Worm (Caenorhabditis elegans): Measurements from ENCODE around the gene txt-4.

txt-4 gene

DNA sequence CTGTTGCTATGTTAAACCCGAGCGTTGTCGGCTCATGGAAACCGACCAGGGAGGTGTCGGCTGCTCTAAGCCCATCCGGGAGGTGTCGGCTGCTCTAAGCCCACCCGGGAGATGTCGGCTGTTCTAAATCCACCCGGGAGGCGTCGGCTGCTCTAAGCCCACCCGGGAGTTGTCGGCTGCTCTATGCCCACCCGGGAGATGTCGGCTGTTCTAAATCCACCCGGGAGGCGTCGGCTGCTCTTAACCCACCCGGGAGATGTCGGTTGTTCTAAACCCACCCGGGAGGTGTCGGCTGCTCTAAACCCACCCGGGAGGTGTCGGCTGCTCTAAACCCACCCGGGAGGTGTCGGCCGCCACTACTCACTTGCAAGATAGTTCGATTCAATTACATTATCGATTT, 5.5 kb downstream of the txt-4 start:
- TF ChIP-seq him-1 (tag; optimal IDR thresholded peaks at IDR 0.05) (no peak), W03F9.2 (tag; optimal IDR thresholded peaks at IDR 0.05) (no peak), dao-5 (tag; optimal IDR thresholded peaks at IDR 0.05) (no peak)

DNA sequence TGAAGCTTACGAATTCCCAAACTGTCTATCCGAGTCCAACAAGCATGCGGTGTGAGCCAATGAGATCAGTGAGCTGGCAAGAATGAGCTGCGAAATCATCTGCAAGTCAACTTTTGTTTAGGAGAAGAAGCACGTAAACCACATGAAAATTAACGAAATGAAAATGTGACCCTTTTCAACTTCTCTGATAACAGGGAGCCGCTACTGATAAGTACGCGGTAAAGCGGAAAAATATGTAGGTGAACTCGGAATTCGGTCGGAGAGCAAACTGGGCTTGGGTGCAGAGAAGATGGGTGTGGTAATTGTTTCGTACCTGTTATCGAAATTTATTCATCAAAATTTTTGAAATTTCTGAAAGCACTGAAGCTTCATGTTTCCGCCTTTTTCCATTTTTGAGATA, 6.2 kb downstream of the txt-4 start, which contains the start of gene clec-172:
Gene clec-172 (minus strand): TSS at position 101 of the 400 bp plus-strand sequence.
- TF ChIP-seq dao-5 (tag; optimal IDR thresholded peaks at IDR 0.05) = no peak
- no peak for TF ChIP-seq W03F9.2 (tag; optimal IDR thresholded peaks at IDR 0.05)
- no peak for TF ChIP-seq him-1 (tag; optimal IDR thresholded peaks at IDR 0.05)

DNA sequence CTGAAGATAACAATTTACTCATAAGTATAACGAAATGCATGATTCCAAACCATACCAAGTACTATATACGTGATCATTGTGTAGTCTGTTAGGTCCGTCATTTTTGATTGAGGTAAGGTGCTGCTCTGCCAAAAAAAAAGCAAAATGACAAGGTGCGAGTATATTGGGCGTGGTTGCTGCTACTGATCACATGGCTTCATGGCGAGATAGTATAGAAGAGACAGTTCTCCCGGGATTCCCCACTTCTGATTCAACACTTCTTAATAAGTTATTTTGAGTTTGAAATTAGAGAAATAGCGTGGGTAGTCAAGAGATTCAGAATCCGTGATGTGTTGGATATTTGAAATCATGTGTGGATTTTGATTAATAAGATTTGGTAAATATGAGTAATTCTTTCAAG, 10.9 kb downstream of the txt-4 start, which contains the start of gene K03H6.4:
Gene K03H6.4 (minus strand): TSS at position 101 of the 400 bp plus-strand sequence.
- TF ChIP-seq W03F9.2 (tag; optimal IDR thresholded peaks at IDR 0.05) (no peak), dao-5 (tag; optimal IDR thresholded peaks at IDR 0.05) (no peak), him-1 (tag; optimal IDR thresholded peaks at IDR 0.05) (no peak)

DNA sequence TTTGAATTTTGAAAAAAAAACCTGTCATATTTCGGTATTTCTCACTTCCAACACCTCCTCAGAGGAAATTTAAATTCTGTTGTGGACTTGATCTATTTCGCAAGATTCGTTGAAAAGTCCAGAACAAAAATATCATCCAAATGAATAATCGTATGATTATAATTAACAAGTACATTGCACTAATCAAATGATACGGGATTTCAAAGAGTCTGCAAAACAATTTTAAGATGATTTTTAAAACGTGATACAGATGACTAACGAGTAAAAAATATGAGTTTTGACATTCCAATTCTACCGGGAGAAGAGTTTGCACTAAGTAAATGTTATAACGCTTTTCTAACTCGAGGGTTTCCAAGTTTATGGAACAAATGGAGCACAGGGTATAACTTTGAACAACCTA, 12.0 kb downstream of the txt-4 start:
- TF ChIP-seq W03F9.2 (tag; optimal IDR thresholded peaks at IDR 0.05) (no peak), dao-5 (tag; optimal IDR thresholded peaks at IDR 0.05) (no peak), him-1 (tag; optimal IDR thresholded peaks at IDR 0.05) (no peak)

DNA sequence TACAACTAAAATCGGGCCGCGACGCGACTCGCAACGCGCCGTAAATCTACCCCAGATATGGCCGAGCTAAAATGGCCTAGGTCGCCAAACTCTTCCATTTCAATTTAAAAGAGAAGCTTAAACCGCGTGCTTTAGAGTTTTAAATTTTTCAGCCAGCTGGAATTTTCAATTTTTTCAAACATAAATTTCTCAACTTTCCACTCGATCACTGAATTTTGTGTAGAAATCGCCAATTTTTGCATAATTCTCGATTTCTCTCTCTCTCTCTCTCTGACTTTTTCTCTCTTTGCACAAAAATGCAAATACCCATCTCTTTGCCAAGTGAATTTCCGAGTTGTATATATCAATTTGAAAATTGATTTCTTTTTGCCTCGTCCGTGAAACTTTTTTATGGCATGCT, 13.1 kb downstream of the txt-4 start, which contains the start of gene K03H6.1:
Gene K03H6.1 (plus strand): TSS at position 301 of the 400 bp plus-strand sequence.
- TF ChIP-seq dao-5 (tag; optimal IDR thresholded peaks at IDR 0.05) (no peak), W03F9.2 (tag; optimal IDR thresholded peaks at IDR 0.05) (no peak), him-1 (tag; optimal IDR thresholded peaks at IDR 0.05) (no peak)

DNA sequence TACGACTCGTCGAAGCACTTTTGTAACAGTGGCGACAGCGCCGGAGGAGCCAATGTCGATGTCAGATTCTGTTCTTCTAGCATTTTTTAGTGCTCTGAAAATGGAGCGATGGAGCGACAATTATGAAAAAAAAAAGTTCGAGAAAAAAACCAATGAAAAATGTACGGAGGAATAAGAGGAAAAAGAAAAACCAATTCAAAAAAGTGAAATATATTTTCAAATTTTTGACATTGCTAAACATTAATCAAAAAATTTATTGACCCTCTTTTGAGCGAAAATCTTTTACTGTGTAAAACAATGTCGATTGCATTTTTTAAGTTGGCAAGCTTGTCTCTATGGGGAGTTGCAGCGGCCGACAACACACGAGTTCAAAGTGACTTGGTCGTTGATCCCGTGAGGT, 26.0 kb downstream of the txt-4 start, which contains the start of gene K03H6.5:
Gene K03H6.5 (minus strand): TSS at position 101 of the 400 bp plus-strand sequence.
- no peak for TF ChIP-seq dao-5 (tag; optimal IDR thresholded peaks at IDR 0.05)
- TF ChIP-seq him-1 (tag; optimal IDR thresholded peaks at IDR 0.05) = no peak
- no peak for TF ChIP-seq W03F9.2 (tag; optimal IDR thresholded peaks at IDR 0.05)

DNA sequence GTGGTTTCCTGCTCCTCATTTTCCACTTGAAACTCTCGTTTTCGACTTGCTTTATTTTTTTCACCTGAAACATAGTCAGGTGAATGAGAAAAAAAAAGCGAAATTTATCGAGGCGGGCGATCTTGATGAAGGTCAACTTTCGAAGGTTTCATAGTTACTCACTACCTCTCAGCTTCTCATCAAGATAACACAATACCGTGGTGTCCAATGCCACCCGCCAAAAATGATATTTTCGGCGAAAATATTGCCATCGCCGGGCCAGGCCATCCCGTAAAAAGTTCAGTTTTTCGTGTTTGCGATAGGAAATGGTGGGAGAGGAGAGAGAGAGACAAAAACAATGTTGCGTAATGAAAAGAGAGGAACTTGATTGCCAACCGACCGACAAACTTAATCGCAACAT, 36.8 kb downstream of the txt-4 start:
- TF ChIP-seq W03F9.2 (tag; optimal IDR thresholded peaks at IDR 0.05) = no peak
- no peak for TF ChIP-seq dao-5 (tag; optimal IDR thresholded peaks at IDR 0.05)
- TF ChIP-seq him-1 (tag; optimal IDR thresholded peaks at IDR 0.05) = no peak

DNA sequence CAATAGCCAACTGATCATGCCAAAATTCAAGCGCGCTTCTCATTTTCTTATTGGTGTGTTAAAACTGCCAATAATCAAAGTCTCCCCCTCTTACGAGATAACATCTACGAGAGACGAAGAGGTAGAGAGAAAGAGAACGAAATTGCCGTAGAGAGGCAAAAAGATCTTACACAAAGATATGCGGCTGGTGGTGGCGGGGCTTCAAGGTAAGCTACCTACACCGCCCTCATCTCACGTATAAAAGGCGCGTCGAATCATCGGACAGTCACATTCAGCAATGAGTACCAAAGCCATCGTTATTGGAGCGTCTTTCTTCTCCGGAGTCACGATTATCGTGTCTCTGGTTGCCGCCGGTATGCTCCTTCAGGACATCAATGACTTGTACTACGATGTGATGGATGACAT, 38.1 kb downstream of the txt-4 start, which contains the start of gene col-107:
Gene col-107 (plus strand): TSS at position 265 of the 405 bp plus-strand sequence.
- no peak for TF ChIP-seq him-1 (tag; optimal IDR thresholded peaks at IDR 0.05)
- no peak for TF ChIP-seq W03F9.2 (tag; optimal IDR thresholded peaks at IDR 0.05)
- no peak for TF ChIP-seq dao-5 (tag; optimal IDR thresholded peaks at IDR 0.05)

DNA sequence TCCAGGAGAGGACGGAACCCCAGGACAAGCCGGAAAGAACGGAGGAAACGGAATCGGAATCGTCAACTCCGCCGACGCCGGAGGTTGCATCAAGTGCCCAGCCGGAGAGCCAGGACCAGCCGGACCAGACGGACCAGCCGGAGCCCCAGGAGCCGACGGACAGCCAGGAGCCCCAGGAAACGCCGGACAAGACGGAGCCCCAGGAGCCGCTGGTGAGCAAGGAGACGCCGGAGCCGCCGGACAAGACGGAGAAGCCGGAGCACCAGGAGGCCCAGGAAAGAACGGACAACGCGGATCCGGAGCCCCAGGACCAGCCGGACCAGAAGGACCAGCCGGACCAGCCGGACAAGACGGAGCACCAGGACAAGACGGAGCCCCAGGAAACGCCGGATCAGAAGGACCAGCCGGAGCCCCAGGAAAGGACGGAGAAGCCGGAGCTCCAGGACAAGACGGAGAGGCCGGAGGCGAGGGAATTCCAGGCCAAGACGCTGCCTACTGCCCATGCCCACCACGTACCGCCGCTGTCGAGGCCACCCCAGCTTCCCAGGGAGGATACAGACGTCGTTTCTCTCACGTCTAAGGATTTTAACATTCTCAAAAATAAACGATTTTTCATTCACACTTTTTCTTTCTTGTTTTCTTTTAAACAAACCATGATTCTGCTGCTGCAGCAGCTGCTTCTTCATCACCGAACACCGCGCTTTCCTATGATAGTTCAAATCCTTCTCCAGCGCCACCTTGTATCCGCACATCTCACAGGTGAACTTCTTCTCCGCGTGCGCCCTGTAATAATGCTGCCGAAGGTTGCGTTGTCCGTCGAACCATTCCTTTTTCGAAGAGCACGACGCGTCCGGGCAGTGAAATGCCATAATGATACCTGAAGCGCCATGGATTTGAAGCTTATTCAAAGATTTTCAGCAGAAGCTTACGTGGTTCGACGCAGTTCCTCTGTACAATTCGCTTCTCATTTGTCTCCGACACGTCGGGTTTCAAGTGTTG, 39.0 kb downstream of the txt-4 start:
- TF ChIP-seq him-1 (tag; optimal IDR thresholded peaks at IDR 0.05) = no peak
- no peak for TF ChIP-seq dao-5 (tag; optimal IDR thresholded peaks at IDR 0.05)
- TF ChIP-seq W03F9.2 (tag; optimal IDR thresholded peaks at IDR 0.05) = no peak

DNA sequence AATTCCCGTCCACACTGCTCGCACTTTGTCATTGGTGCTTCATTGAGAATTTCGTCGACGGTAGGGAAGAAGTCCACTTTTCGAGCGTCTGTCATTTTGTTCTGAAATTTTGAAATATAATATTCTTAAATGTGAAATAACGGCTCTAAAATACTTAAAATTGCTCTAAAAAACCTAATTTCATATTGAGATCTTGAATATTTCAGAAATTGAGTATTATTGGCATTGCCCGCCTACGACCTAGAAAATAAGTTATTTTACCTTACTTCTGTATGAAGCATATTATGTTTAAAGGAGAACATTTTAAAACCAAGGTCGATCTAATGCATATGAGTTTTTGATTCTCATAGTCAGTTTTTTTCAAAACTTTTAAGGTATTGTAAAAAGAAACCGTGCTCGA, 39.8 kb downstream of the txt-4 start, which contains the start of gene C34H4.5:
Gene C34H4.5 (minus strand): TSS at position 101 of the 400 bp plus-strand sequence.
- TF ChIP-seq him-1 (tag; optimal IDR thresholded peaks at IDR 0.05) = no peak
- no peak for TF ChIP-seq W03F9.2 (tag; optimal IDR thresholded peaks at IDR 0.05)
- no peak for TF ChIP-seq dao-5 (tag; optimal IDR thresholded peaks at IDR 0.05)

DNA sequence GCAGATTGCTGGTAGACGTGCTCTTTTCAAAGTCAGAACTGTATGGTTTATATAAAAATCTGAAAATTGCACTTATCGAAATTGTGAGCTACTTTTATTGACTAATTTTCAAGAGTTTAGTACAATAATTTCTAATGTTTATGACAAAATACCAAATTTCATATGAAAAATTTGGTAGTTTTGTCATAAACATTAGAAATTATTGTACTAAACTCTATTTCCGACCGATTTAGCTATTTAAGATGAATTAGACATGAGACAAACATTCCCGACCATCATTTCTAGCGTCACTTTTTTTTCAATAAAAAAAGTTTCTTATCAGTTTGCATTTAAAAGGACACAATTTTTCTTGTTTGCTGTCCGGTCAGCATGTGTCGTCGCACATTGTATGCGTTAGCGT, 40.2 kb downstream of the txt-4 start, which contains the start of gene tag-244:
Gene tag-244 (plus strand): TSS at position 301 of the 400 bp plus-strand sequence.
- no peak for TF ChIP-seq dao-5 (tag; optimal IDR thresholded peaks at IDR 0.05)
- no peak for TF ChIP-seq W03F9.2 (tag; optimal IDR thresholded peaks at IDR 0.05)
- TF ChIP-seq him-1 (tag; optimal IDR thresholded peaks at IDR 0.05) = no peak

DNA sequence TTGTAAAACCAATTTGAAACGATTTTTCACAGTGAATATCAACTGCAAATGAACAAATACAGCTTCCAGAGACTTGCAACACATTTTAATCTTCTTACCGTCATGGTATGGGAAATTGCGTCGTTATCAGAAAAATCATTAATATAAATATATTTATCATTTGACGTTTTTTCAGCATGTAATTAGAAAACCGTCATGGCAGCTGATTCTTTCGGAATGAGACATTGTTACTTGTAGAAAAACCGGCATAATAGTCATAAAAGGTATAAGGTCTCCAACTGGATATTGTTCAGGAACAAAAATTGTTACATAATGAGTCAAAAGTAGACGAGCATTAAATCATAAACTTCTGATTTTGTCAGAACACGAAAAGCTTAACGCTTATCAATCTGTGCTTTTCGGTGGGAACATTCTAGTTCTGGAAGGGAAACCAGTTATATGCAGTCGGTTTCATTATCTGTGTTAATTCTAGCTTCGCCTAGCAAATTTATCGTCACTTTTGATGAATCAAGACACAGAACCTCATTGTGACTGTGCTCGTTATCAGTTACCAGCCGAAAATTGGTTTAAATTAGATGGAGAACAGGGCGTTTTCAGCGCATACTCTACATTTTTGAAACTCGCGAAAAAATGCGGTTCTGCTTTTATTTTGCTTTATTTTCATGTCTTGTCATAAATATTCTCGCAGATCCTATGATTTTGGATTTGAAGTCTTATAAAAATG, 43.0 kb downstream of the txt-4 start, which contains the start of gene C34H4.2:
Gene C34H4.2 (plus strand): TSS at position 558 of the 724 bp plus-strand sequence.
- TF ChIP-seq him-1 (tag; optimal IDR thresholded peaks at IDR 0.05) = no peak

DNA sequence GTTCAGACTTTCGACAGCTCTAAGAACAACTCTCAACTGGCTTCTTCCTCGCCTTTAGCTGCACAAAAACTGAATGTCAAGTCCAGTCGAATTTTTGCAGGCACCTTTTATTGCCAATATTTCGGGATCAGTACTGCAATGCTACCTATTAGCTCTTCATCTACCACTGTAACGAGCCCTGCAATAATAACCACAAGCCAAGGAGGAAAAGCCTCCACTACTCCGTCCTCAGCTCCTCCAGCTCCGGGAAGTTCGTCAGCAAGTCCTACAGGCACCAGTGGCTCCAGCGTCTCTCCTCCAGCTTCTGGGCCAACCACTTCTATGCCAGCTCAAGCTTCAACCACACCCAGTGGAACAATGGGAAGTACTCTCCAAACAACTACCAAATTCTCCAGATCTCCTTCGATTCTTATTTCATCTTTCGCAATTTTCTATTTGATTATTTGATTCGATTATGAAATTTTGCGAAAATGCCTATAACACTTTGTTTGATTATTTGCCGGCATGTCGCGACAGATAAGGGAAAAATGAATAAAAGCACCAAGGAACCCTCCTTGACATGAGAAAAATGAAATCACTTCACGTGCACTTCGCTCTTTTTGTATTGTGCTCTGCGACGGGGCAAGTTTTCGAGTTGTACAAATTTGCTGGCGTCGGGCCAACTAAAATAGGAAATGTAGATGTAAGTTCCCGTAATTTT, 44.8 kb downstream of the txt-4 start, which contains the start of gene C34H4.1:
Gene C34H4.1 (plus strand): TSS at position 559 of the 700 bp plus-strand sequence.
- TF ChIP-seq W03F9.2 (tag; optimal IDR thresholded peaks at IDR 0.05) = no peak
- no peak for TF ChIP-seq dao-5 (tag; optimal IDR thresholded peaks at IDR 0.05)
- TF ChIP-seq him-1 (tag; optimal IDR thresholded peaks at IDR 0.05) = no peak
